Fruit fly (Drosophila melanogaster) whole organism, embryonic: ENCODE data around the gene D1.
A peak's percentile ranks its signal among the peaks of the same experiment; 100 is the strongest.

Source experiments
- Atf3 ChIP-seq: fragments of 200-800 bp; sonication (Bioruptor generic); optimal IDR thresholded peaks from 3 replicates; lab custom pipeline; 2016; ENCODE audit warnings: missing biosample characterization, missing genetic modification characterization
- BEAF-32 ChIP-seq: fragments of 200-800 bp; sonication (Bioruptor generic); optimal IDR thresholded peaks from 3 replicates; lab custom pipeline; 2017; ENCODE audit warnings: missing biosample characterization, missing genetic modification characterization, mild to moderate bottlenecking, moderate library complexity, missing genetic modification reagents
- BtbVII ChIP-seq: fragments of 200-800 bp; sonication (Bioruptor generic); optimal IDR thresholded peaks from 3 replicates; lab custom pipeline; 2017; ENCODE audit warnings: missing biosample characterization, mild to moderate bottlenecking, missing genetic modification characterization
- Bteb2 ChIP-seq: fragments of 200-800 bp; sonication (Bioruptor generic); optimal IDR thresholded peaks from 2 replicates; lab custom pipeline; 2016; ENCODE audit warnings: missing biosample characterization, missing genetic modification characterization
- CG12104 ChIP-seq: fragments of 200-800 bp; sonication (Bioruptor generic); optimal IDR thresholded peaks from 3 replicates; lab custom pipeline; 2016; ENCODE audit warnings: missing biosample characterization, missing genetic modification characterization
- CG12769 ChIP-seq: fragments of 200-800 bp; sonication (Bioruptor generic); optimal IDR thresholded peaks from 2 replicates; lab custom pipeline; 2019; ENCODE audit warnings: missing biosample characterization, mild to moderate bottlenecking, missing genetic modification characterization, moderate library complexity
- CG14710 ChIP-seq: fragments of 200-800 bp; sonication (Bioruptor generic); optimal IDR thresholded peaks from 3 replicates; lab custom pipeline; 2019; ENCODE audit warnings: missing biosample characterization, mild to moderate bottlenecking, missing genetic modification characterization, moderate library complexity
- CG1603 ChIP-seq: fragments of 200-800 bp; sonication (Bioruptor generic); optimal IDR thresholded peaks from 2 replicates; lab custom pipeline; 2019; ENCODE audit warnings: missing biosample characterization, mild to moderate bottlenecking, missing genetic modification characterization, moderate library complexity
- CG18619 ChIP-seq: fragments of 200-800 bp; sonication (Bioruptor generic); optimal IDR thresholded peaks from 3 replicates; lab custom pipeline; 2017; ENCODE audit warnings: missing biosample characterization, mild to moderate bottlenecking, missing genetic modification characterization
- CG18764 ChIP-seq: fragments of 200-800 bp; sonication (Bioruptor generic); optimal IDR thresholded peaks from 3 replicates; lab custom pipeline; 2016; ENCODE audit warnings: missing biosample characterization, missing genetic modification characterization
- CG32767 ChIP-seq: fragments of 200-800 bp; sonication (Bioruptor generic); IDR thresholded peaks from 2 replicates; pipeline ENCODE4 v1.3.6; 2022; ENCODE audit warnings: missing biosample characterization, missing genetic modification characterization
- CG4730 ChIP-seq: fragments of 200-800 bp; sonication (Bioruptor generic); IDR thresholded peaks from 2 replicates; pipeline ENCODE4 v1.3.6; 2022; ENCODE audit warnings: missing biosample characterization, missing genetic modification characterization
- CG6272 ChIP-seq: fragments of 200-800 bp; sonication (Bioruptor generic); IDR thresholded peaks from 2 replicates; pipeline ENCODE4 v1.3.6; 2022; ENCODE audit warnings: missing biosample characterization, missing genetic modification characterization
- CG7987 ChIP-seq: fragments of 200-800 bp; sonication (Bioruptor generic); optimal IDR thresholded peaks from 2 replicates; lab custom pipeline; 2018; ENCODE audit warnings: missing biosample characterization, mild to moderate bottlenecking, missing genetic modification characterization, moderate library complexity
- CG8089 ChIP-seq: fragments of 200-800 bp; sonication (Bioruptor generic); optimal IDR thresholded peaks from 3 replicates; lab custom pipeline; 2016; ENCODE audit warnings: missing biosample characterization, missing genetic modification characterization
- CG9797 ChIP-seq: fragments of 200-800 bp; sonication (Bioruptor generic); optimal IDR thresholded peaks from 3 replicates; lab custom pipeline; 2018; ENCODE audit warnings: missing biosample characterization, mild to moderate bottlenecking, missing genetic modification characterization
- Dfd ChIP-seq, 2 experiments: fragments of >200 bp; optimal IDR thresholded peaks; 2 replicates each; lab custom pipeline; 2017; ENCODE audit warnings: missing biosample characterization in 2 of 2, missing genetic modification characterization in 2 of 2
- Dip2 ChIP-seq: fragments of 200-800 bp; sonication (Bioruptor generic); IDR thresholded peaks from 2 replicates; pipeline ENCODE4 v1.3.6; 2022; ENCODE audit warnings: missing biosample characterization, missing genetic modification characterization
- Doc2 ChIP-seq: fragments of 200-800 bp; sonication (Bioruptor generic); IDR thresholded peaks from 2 replicates; pipeline ENCODE4 v1.3.6; 2022; ENCODE audit warnings: missing biosample characterization, missing genetic modification characterization
- Eip74EF ChIP-seq, 2 experiments: fragments of 200-800 bp in 1 of 2; fragments of >200 bp in 1 of 2; sonication (Bioruptor generic) in 1 of 2; optimal IDR thresholded peaks; 2 replicates each; lab custom pipeline; 2017 to 2019; ENCODE audit warnings: missing biosample characterization in 2 of 2, missing genetic modification characterization in 2 of 2, mild to moderate bottlenecking in 1 of 2, moderate library complexity in 1 of 2
- Fer1 ChIP-seq: fragments of 200-800 bp; sonication (Bioruptor generic); optimal IDR thresholded peaks from 2 replicates; lab custom pipeline; 2017; ENCODE audit warnings: missing biosample characterization, mild to moderate bottlenecking, missing genetic modification characterization
- Fer3 ChIP-seq: fragments of 200-800 bp; sonication (Bioruptor generic); optimal IDR thresholded peaks from 2 replicates; lab custom pipeline; 2018; ENCODE audit warnings: missing biosample characterization, mild to moderate bottlenecking, missing genetic modification characterization, moderate library complexity
- MBD-R2 ChIP-seq: fragments of 200-800 bp; sonication (Bioruptor generic); IDR thresholded peaks from 2 replicates; pipeline ENCODE4 v1.3.6; 2022; ENCODE audit warnings: missing biosample characterization, missing genetic modification characterization
- Optix ChIP-seq: fragments of 200-800 bp; sonication (Bioruptor generic); IDR thresholded peaks from 3 replicates; pipeline ENCODE4 v1.3.6; 2022; ENCODE audit warnings: missing biosample characterization, missing genetic modification characterization
- Poxn ChIP-seq: fragments of 200-800 bp; sonication (Bioruptor generic); IDR thresholded peaks from 2 replicates; pipeline ENCODE4 v1.3.6; 2022; ENCODE audit warnings: missing biosample characterization, missing genetic modification characterization
- Rfx ChIP-seq: fragments of 200-800 bp; sonication (Bioruptor generic); IDR thresholded peaks from 2 replicates; pipeline ENCODE4 v1.3.6; 2022; ENCODE audit warnings: missing biosample characterization, missing genetic modification characterization
- Side ChIP-seq: fragments of 200-800 bp; sonication (Bioruptor generic); optimal IDR thresholded peaks from 2 replicates; lab custom pipeline; 2016; ENCODE audit warnings: missing biosample characterization, missing genetic modification characterization
- Usf ChIP-seq: fragments of 200-800 bp; sonication (Bioruptor generic); optimal IDR thresholded peaks from 2 replicates; lab custom pipeline; 2017; ENCODE audit warnings: missing genotype, missing biosample characterization, missing genetic modification characterization
- ash1 ChIP-seq: fragments of 200-800 bp; sonication (Bioruptor generic); optimal IDR thresholded peaks from 2 replicates; lab custom pipeline; 2018; ENCODE audit warnings: missing biosample characterization, mild to moderate bottlenecking, missing genetic modification characterization
- corto ChIP-seq: fragments of 200-800 bp; sonication (Bioruptor generic); optimal IDR thresholded peaks from 2 replicates; lab custom pipeline; 2016; ENCODE audit warnings: missing biosample characterization, mild to moderate bottlenecking, missing genetic modification characterization, moderate library complexity
- cwo ChIP-seq: fragments of 200-800 bp; sonication (Bioruptor generic); optimal IDR thresholded peaks from 3 replicates; lab custom pipeline; 2017; ENCODE audit warnings: missing biosample characterization, missing genetic modification characterization, mild to moderate bottlenecking, moderate library complexity, missing genetic modification reagents
- esg ChIP-seq: fragments of 200-800 bp; sonication (Bioruptor generic); conservative IDR thresholded peaks from 2 replicates; pipeline ENCODE4 v1.3.6; 2022; ENCODE audit warnings: missing biosample characterization, missing genetic modification characterization
- ewg ChIP-seq: fragments of 200-800 bp; sonication (Bioruptor generic); optimal IDR thresholded peaks from 3 replicates; lab custom pipeline; 2017; ENCODE audit warnings: mild to moderate bottlenecking, missing biosample characterization, missing genetic modification reagents, missing genetic modification characterization
- fd64A ChIP-seq: fragments of 200-800 bp; sonication (Bioruptor generic); optimal IDR thresholded peaks from 3 replicates; lab custom pipeline; 2018; ENCODE audit warnings: missing biosample characterization, mild to moderate bottlenecking, missing genetic modification characterization
- gcm ChIP-seq: fragments of 200-800 bp; sonication (Bioruptor generic); optimal IDR thresholded peaks from 2 replicates; lab custom pipeline; 2019; ENCODE audit warnings: missing biosample characterization, mild to moderate bottlenecking, missing genetic modification characterization, moderate library complexity
- gfzf ChIP-seq: fragments of 200-800 bp; sonication (Bioruptor generic); optimal IDR thresholded peaks from 2 replicates; lab custom pipeline; 2016; ENCODE audit warnings: missing biosample characterization, mild to moderate bottlenecking, missing genetic modification characterization, moderate library complexity
- kay ChIP-seq: fragments of 200-800 bp; sonication (Bioruptor generic); optimal IDR thresholded peaks from 2 replicates; lab custom pipeline; 2016; ENCODE audit warnings: missing biosample characterization, missing genetic modification characterization
- lab ChIP-seq: fragments of 200-800 bp; sonication (Bioruptor generic); optimal IDR thresholded peaks from 3 replicates; lab custom pipeline; 2017; ENCODE audit warnings: missing biosample characterization, missing genetic modification characterization, mild to moderate bottlenecking, moderate library complexity, missing genetic modification reagents
- lmd ChIP-seq: fragments of 200-800 bp; sonication (Bioruptor generic); IDR thresholded peaks from 2 replicates; pipeline ENCODE4 v1.3.6; 2022; ENCODE audit warnings: missing biosample characterization, missing genetic modification characterization
- mam ChIP-seq: fragments of 200-800 bp; sonication (Bioruptor generic); optimal IDR thresholded peaks from 3 replicates; lab custom pipeline; 2016; ENCODE audit warnings: missing biosample characterization, missing genetic modification characterization
- onecut ChIP-seq: fragments of 200-800 bp; sonication (Bioruptor generic); IDR thresholded peaks from 2 replicates; pipeline ENCODE4 v1.3.6; 2022; ENCODE audit warnings: missing biosample characterization, missing genetic modification characterization
- org-1 ChIP-seq: fragments of 200-800 bp; sonication (Bioruptor generic); optimal IDR thresholded peaks from 2 replicates; lab custom pipeline; 2017; ENCODE audit warnings: missing biosample characterization, missing genetic modification characterization
- rib ChIP-seq: fragments of 200-800 bp; sonication (Bioruptor generic); IDR thresholded peaks from 2 replicates; pipeline ENCODE4 v1.3.6; 2022; ENCODE audit warnings: missing biosample characterization, missing genetic modification characterization
- sens ChIP-seq: fragments of 200-800 bp; sonication (Bioruptor generic); peaks from one replicate; lab custom pipeline; 2016; ENCODE audit warnings: missing biosample characterization, missing genetic modification characterization
- seq ChIP-seq: fragments of 200-800 bp; sonication (Bioruptor generic); IDR thresholded peaks from 2 replicates; pipeline ENCODE4 v1.3.6; 2022; ENCODE audit warnings: missing biosample characterization, missing genetic modification characterization
- sim ChIP-seq: fragments of 200-800 bp; sonication (Bioruptor generic); IDR thresholded peaks from 2 replicates; pipeline ENCODE4 v1.3.6; 2022; ENCODE audit warnings: missing biosample characterization, missing genetic modification characterization
- sqz ChIP-seq: fragments of 200-800 bp; sonication (Bioruptor generic); optimal IDR thresholded peaks from 3 replicates; lab custom pipeline; 2018; ENCODE audit warnings: missing biosample characterization, mild to moderate bottlenecking, missing genetic modification characterization
- trem ChIP-seq: fragments of 200-800 bp; optimal IDR thresholded peaks from 3 replicates; lab custom pipeline; 2019; ENCODE audit warnings: missing biosample characterization, mild to moderate bottlenecking, missing genetic modification characterization, moderate library complexity
- ttk ChIP-seq: fragments of 200-800 bp; sonication (Bioruptor generic); IDR thresholded peaks from 2 replicates; pipeline ENCODE4 v2.1.2; 2022; ENCODE audit warnings: missing biosample characterization, missing genetic modification characterization
- unpg ChIP-seq: fragments of 200-800 bp; sonication (Bioruptor generic); optimal IDR thresholded peaks from 3 replicates; lab custom pipeline; 2018; ENCODE audit warnings: missing biosample characterization, mild to moderate bottlenecking, missing genetic modification characterization, moderate library complexity
- vfl ChIP-seq: fragments of 200-800 bp; sonication (Bioruptor generic); optimal IDR thresholded peaks from 2 replicates; lab custom pipeline; 2016; ENCODE audit warnings: missing biosample characterization, missing genetic modification characterization

Gene D1

dm6 chr3R:9227330-9227729 is 13.1 kb downstream of the D1 start (continued):
- TF ChIP-seq gcm (GFP tag; lab: Kevin White, UChicago) = peak; percentile 7
- TF ChIP-seq CG7987 (GFP tag; lab: Kevin White, UChicago) = no peak
- peak; percentile 73 for TF ChIP-seq CG6272
- peak; percentile 71 for TF ChIP-seq seq (GFP tag; lab: Robert Waterston, UW)
- TF ChIP-seq sim (GFP tag; lab: Robert Waterston, UW) = 0 out of 2 replicates have a peak, but pooled peaks have one; percentile 31
- TF ChIP-seq sens (GFP tag; lab: Kevin White, UChicago) = no peak
- TF ChIP-seq vfl (GFP tag; lab: Kevin White, UChicago) = peak; percentile 32
- peak; percentile 39; the same call in 1 of the 2 replicates for TF ChIP-seq MBD-R2
- peak; percentile 17 for TF ChIP-seq CG14710 (tag; lab: Kevin White, UChicago)
- peak; percentile 90 for TF ChIP-seq Rfx (GFP tag; lab: Robert Waterston, UW)
- TF ChIP-seq lmd (GFP tag; lab: Robert Waterston, UW) = peak; percentile 85
- TF ChIP-seq CG9797 (GFP tag; lab: Kevin White, UChicago) = no peak
- TF ChIP-seq CG4730 = peak; percentile 73
- TF ChIP-seq mam (GFP tag; lab: Kevin White, UChicago) = peak; percentile 24
- no peak for TF ChIP-seq Bteb2 (GFP tag; lab: Kevin White, UChicago)
- no peak for TF ChIP-seq CG8089 (GFP tag; lab: Kevin White, UChicago)
- peak; percentile 63 for TF ChIP-seq BtbVII (GFP tag; lab: Kevin White, UChicago)
- no peak for TF ChIP-seq Atf3 (GFP tag; lab: Kevin White, UChicago)
- peak; percentile 70 for TF ChIP-seq Fer1 (GFP tag; lab: Kevin White, UChicago)
- peak; percentile 75 for TF ChIP-seq esg
- TF ChIP-seq CG12769 (tag; lab: Kevin White, UChicago) = no peak
- 0 out of 2 replicates have a peak, but pooled peaks have one; percentile 34 for TF ChIP-seq Dip2 (GFP tag; lab: Robert Waterston, UW)
- TF ChIP-seq sqz (GFP tag; lab: Kevin White, UChicago) = no peak
- TF ChIP-seq CG18619 (GFP tag; lab: Kevin White, UChicago) = peak; percentile 65
- TF ChIP-seq CG18764 (GFP tag; lab: Kevin White, UChicago) = peak; percentile 19
- TF ChIP-seq Dfd (GFP tag; optimal IDR thresholded peaks at IDR 0.05; lab: Kevin White, UChicago) = no peak
- TF ChIP-seq unpg = peak; percentile 77
- no peak for TF ChIP-seq Doc2
- no peak for TF ChIP-seq ash1
- no peak for TF ChIP-seq gfzf (GFP tag; lab: Kevin White, UChicago)
- TF ChIP-seq onecut (GFP tag; lab: Robert Waterston, UW) = peak; percentile 32
- TF ChIP-seq ttk (GFP tag; lab: Robert Waterston, UW) = peak; percentile 56; the same call in 1 of the 2 replicates
- no peak for TF ChIP-seq BEAF-32
- peak; percentile 30 for TF ChIP-seq cwo (GFP tag; lab: Kevin White, UChicago)
- TF ChIP-seq rib (GFP tag; lab: Robert Waterston, UW) = no peak; the same call in 1 of the 2 replicates
- TF ChIP-seq Fer3 (tag; lab: Kevin White, UChicago) = peak; percentile 72
- TF ChIP-seq Eip74EF (GFP tag; optimal IDR thresholded peaks at IDR 0.05; lab: Kevin White, UChicago) = peak in 1 of 2 experiments; percentile 13
- peak; percentile 63; the same call in 1 of the 2 replicates for TF ChIP-seq Poxn (GFP tag; lab: Robert Waterston, UW)
- no peak for TF ChIP-seq fd64A (GFP tag; lab: Kevin White, UChicago)
- TF ChIP-seq Side (GFP tag; lab: Kevin White, UChicago) = no peak
- TF ChIP-seq org-1 (GFP tag; lab: Kevin White, UChicago) = peak; percentile 49
- peak; percentile 47 for TF ChIP-seq kay (GFP tag; lab: Kevin White, UChicago)
- TF ChIP-seq corto (GFP tag; lab: Kevin White, UChicago) = peak; percentile 44
- TF ChIP-seq CG32767 (GFP tag; lab: Robert Waterston, UW) = peak; percentile 69
- peak; percentile 37 for TF ChIP-seq CG12104 (GFP tag; lab: Kevin White, UChicago)
- TF ChIP-seq Usf = peak; percentile 60
- TF ChIP-seq CG1603 (tag; lab: Kevin White, UChicago) = peak; percentile 8
- peak; percentile 52; the same call in 1 of the 3 replicates for TF ChIP-seq Optix
- peak; percentile 50 for TF ChIP-seq ewg
- no peak for TF ChIP-seq trem
- peak; percentile 88 for TF ChIP-seq lab (GFP tag; lab: Kevin White, UChicago)
